Fruit fly (Drosophila melanogaster) whole organism, embryonic: ENCODE measurements around the gene AlaRS.

Experiments used
- Abd-B ChIP-seq: fragments of 200-800 bp; sonication (Bioruptor generic); optimal IDR thresholded peaks from 2 replicates; lab custom pipeline; 2018; ENCODE audit warnings: missing biosample characterization, mild to moderate bottlenecking, missing genetic modification characterization, moderate library complexity
- Atf-2 ChIP-seq: fragments of 200-800 bp; sonication (Bioruptor generic); optimal IDR thresholded peaks from 2 replicates; lab custom pipeline; 2016; ENCODE audit warnings: missing biosample characterization, missing genetic modification characterization
- Atf3 ChIP-seq: fragments of 200-800 bp; sonication (Bioruptor generic); optimal IDR thresholded peaks from 3 replicates; lab custom pipeline; 2016; ENCODE audit warnings: missing biosample characterization, missing genetic modification characterization
- B-H2 ChIP-seq: fragments of 200-800 bp; sonication (Bioruptor generic); optimal IDR thresholded peaks from 2 replicates; lab custom pipeline; 2018; ENCODE audit warnings: missing biosample characterization, mild to moderate bottlenecking, missing genetic modification characterization
- BEAF-32 ChIP-seq: fragments of 200-800 bp; sonication (Bioruptor generic); optimal IDR thresholded peaks from 3 replicates; lab custom pipeline; 2017; ENCODE audit warnings: missing biosample characterization, missing genetic modification characterization, mild to moderate bottlenecking, moderate library complexity, missing genetic modification reagents
- CG10209 ChIP-seq: fragments of 200-800 bp; sonication (Bioruptor generic); optimal IDR thresholded peaks from 3 replicates; lab custom pipeline; 2017; ENCODE audit warnings: missing biosample characterization, mild to moderate bottlenecking, missing genetic modification characterization, missing genetic modification reagents
- CG1024 ChIP-seq: fragments of 200-800 bp; sonication (Bioruptor generic); IDR thresholded peaks from 2 replicates; pipeline ENCODE4 v1.3.6; 2022; ENCODE audit warnings: missing biosample characterization, missing genetic modification characterization
- CG11247 ChIP-seq: fragments of 200-800 bp; sonication (Bioruptor generic); IDR thresholded peaks from 2 replicates; pipeline ENCODE4 v1.3.6; 2022; ENCODE audit warnings: missing biosample characterization, missing genetic modification characterization
- CG12071 ChIP-seq: fragments of 200-800 bp; sonication (Bioruptor generic); optimal IDR thresholded peaks from 3 replicates; lab custom pipeline; 2018; ENCODE audit warnings: missing biosample characterization, mild to moderate bottlenecking, missing genetic modification characterization
- CG13894 ChIP-seq: fragments of 200-800 bp; sonication (Bioruptor generic); optimal IDR thresholded peaks from 3 replicates; lab custom pipeline; 2018; ENCODE audit warnings: missing biosample characterization, mild to moderate bottlenecking, missing genetic modification characterization, moderate library complexity
- CG14014 ChIP-seq: fragments of 200-800 bp; sonication (Bioruptor generic); IDR thresholded peaks from 2 replicates; pipeline ENCODE4 v1.3.6; 2022; ENCODE audit warnings: missing biosample characterization, missing genetic modification characterization
- CG14441 ChIP-seq: fragments of 200-800 bp; sonication (Bioruptor generic); IDR thresholded peaks from 2 replicates; pipeline ENCODE4 v1.3.6; 2022; ENCODE audit warnings: missing biosample characterization, missing genetic modification characterization
- CG14667 ChIP-seq: fragments of 200-800 bp; sonication (Bioruptor generic); IDR thresholded peaks from 2 replicates; pipeline ENCODE4 v1.3.6; 2022; ENCODE audit warnings: missing biosample characterization, missing genetic modification characterization
- CG15514 ChIP-seq: fragments of 200-800 bp; sonication (Bioruptor generic); optimal IDR thresholded peaks from 3 replicates; lab custom pipeline; 2017; ENCODE audit warnings: missing biosample characterization, missing genetic modification characterization, mild to moderate bottlenecking, moderate library complexity, missing genetic modification reagents
- CG1603 ChIP-seq: fragments of 200-800 bp; sonication (Bioruptor generic); optimal IDR thresholded peaks from 2 replicates; lab custom pipeline; 2019; ENCODE audit warnings: missing biosample characterization, mild to moderate bottlenecking, missing genetic modification characterization, moderate library complexity
- CG17359 ChIP-seq: fragments of 200-800 bp; sonication (Bioruptor generic); optimal IDR thresholded peaks from 3 replicates; lab custom pipeline; 2018; ENCODE audit warnings: missing biosample characterization, mild to moderate bottlenecking, missing genetic modification characterization, moderate library complexity
- CG17568 ChIP-seq: fragments of 200-800 bp; sonication (Bioruptor generic); optimal IDR thresholded peaks from 2 replicates; lab custom pipeline; 2018; ENCODE audit warnings: missing biosample characterization, mild to moderate bottlenecking, missing genetic modification characterization, moderate library complexity
- CG18619 ChIP-seq: fragments of 200-800 bp; sonication (Bioruptor generic); optimal IDR thresholded peaks from 3 replicates; lab custom pipeline; 2017; ENCODE audit warnings: missing biosample characterization, mild to moderate bottlenecking, missing genetic modification characterization
- CG2202 ChIP-seq: fragments of 200-800 bp; sonication (Bioruptor generic); optimal IDR thresholded peaks from 2 replicates; lab custom pipeline; 2018; ENCODE audit warnings: missing biosample characterization, mild to moderate bottlenecking, missing genetic modification characterization
- CG2875 ChIP-seq: fragments of 200-800 bp; sonication (Bioruptor generic); optimal IDR thresholded peaks from 2 replicates; lab custom pipeline; 2017; ENCODE audit warnings: missing biosample characterization, mild to moderate bottlenecking, missing genetic modification characterization, missing genetic modification reagents
- CG32532 ChIP-seq: fragments of 200-800 bp; sonication (Bioruptor generic); IDR thresholded peaks from 2 replicates; pipeline ENCODE4 v1.3.6; 2022; ENCODE audit warnings: missing biosample characterization, missing genetic modification characterization
- CG6689 ChIP-seq: fragments of 200-800 bp; sonication (Bioruptor generic); IDR thresholded peaks from 2 replicates; pipeline ENCODE4 v1.3.6; 2022; ENCODE audit warnings: missing biosample characterization, missing genetic modification characterization
- CG8359 ChIP-seq: fragments of 200-800 bp; sonication (Bioruptor generic); optimal IDR thresholded peaks from 2 replicates; lab custom pipeline; 2017; ENCODE audit warnings: missing biosample characterization, mild to moderate bottlenecking, missing genetic modification characterization, borderline replicate concordance
- Camta ChIP-seq: fragments of 200-800 bp; sonication (Bioruptor generic); optimal IDR thresholded peaks from 2 replicates; lab custom pipeline; 2016; ENCODE audit warnings: missing biosample characterization, missing genetic modification characterization
- Chrac-16 ChIP-seq: fragments of 200-800 bp; sonication (Bioruptor generic); optimal IDR thresholded peaks from 3 replicates; lab custom pipeline; 2016; ENCODE audit warnings: missing biosample characterization, missing genetic modification characterization
- D ChIP-seq, 2 experiments: fragments of 200-800 bp in 1 of 2; fragments of >200 bp in 1 of 2; sonication (Bioruptor generic) in 1 of 2; optimal IDR thresholded peaks; 2 replicates in 1 of 2; 3 replicates in 1 of 2; lab custom pipeline; 2017; ENCODE audit warnings: mild to moderate bottlenecking in 1 of 2, missing biosample characterization in 1 of 2, missing genetic modification characterization in 1 of 2, missing genetic modification reagents in 1 of 2
- Deaf1 ChIP-seq: fragments of 200-800 bp; optimal IDR thresholded peaks from 3 replicates; lab custom pipeline; 2019; ENCODE audit warnings: missing biosample characterization, mild to moderate bottlenecking, missing genetic modification characterization, moderate library complexity
- Dek ChIP-seq: fragments of 200-800 bp; sonication (Bioruptor generic); optimal IDR thresholded peaks from 3 replicates; lab custom pipeline; 2019; ENCODE audit warnings: missing biosample characterization, mild to moderate bottlenecking, missing genetic modification characterization, moderate library complexity
- Dip2 ChIP-seq: fragments of 200-800 bp; sonication (Bioruptor generic); IDR thresholded peaks from 2 replicates; pipeline ENCODE4 v1.3.6; 2022; ENCODE audit warnings: missing biosample characterization, missing genetic modification characterization
- Doc2 ChIP-seq: fragments of 200-800 bp; sonication (Bioruptor generic); IDR thresholded peaks from 2 replicates; pipeline ENCODE4 v1.3.6; 2022; ENCODE audit warnings: missing biosample characterization, missing genetic modification characterization
- HmgD ChIP-seq: fragments of 200-800 bp; sonication (Bioruptor generic); optimal IDR thresholded peaks from 3 replicates; lab custom pipeline; 2016; ENCODE audit warnings: missing biosample characterization, missing genetic modification characterization
- Hr39 ChIP-seq: fragments of >200 bp; optimal IDR thresholded peaks from 2 replicates; lab custom pipeline; 2017
- Nf-YB ChIP-seq: fragments of 200-800 bp; sonication (Bioruptor generic); optimal IDR thresholded peaks from 3 replicates; lab custom pipeline; 2019; ENCODE audit warnings: missing biosample characterization, mild to moderate bottlenecking, missing genetic modification characterization, moderate library complexity
- Nf-YC ChIP-seq: fragments of 200-800 bp; optimal IDR thresholded peaks from 3 replicates; lab custom pipeline; 2019; ENCODE audit warnings: missing biosample characterization, mild to moderate bottlenecking, missing genetic modification characterization, moderate library complexity
- Optix ChIP-seq: fragments of 200-800 bp; sonication (Bioruptor generic); IDR thresholded peaks from 3 replicates; pipeline ENCODE4 v1.3.6; 2022; ENCODE audit warnings: missing biosample characterization, missing genetic modification characterization
- Side ChIP-seq: fragments of 200-800 bp; sonication (Bioruptor generic); optimal IDR thresholded peaks from 2 replicates; lab custom pipeline; 2016; ENCODE audit warnings: missing biosample characterization, missing genetic modification characterization
- Sox102F ChIP-seq: fragments of 200-800 bp; sonication (Bioruptor generic); optimal IDR thresholded peaks from 2 replicates; lab custom pipeline; 2018; ENCODE audit warnings: missing biosample characterization, mild to moderate bottlenecking, missing genetic modification characterization, moderate library complexity
- Spps ChIP-seq: fragments of 200-800 bp; sonication (Bioruptor generic); optimal IDR thresholded peaks from 2 replicates; lab custom pipeline; 2018; ENCODE audit warnings: missing biosample characterization, mild to moderate bottlenecking, missing genetic modification characterization
- bcd ChIP-seq: fragments of 200-800 bp; sonication (Bioruptor generic); optimal IDR thresholded peaks from 2 replicates; lab custom pipeline; 2017; ENCODE audit warnings: missing biosample characterization, mild to moderate bottlenecking, missing genetic modification characterization
- br ChIP-seq: fragments of >200 bp; optimal IDR thresholded peaks from 2 replicates; lab custom pipeline; 2017
- chif ChIP-seq, 2 experiments: fragments of 200-800 bp; sonication (Bioruptor generic); optimal IDR thresholded peaks; 3 replicates each; lab custom pipeline; 2016; ENCODE audit warnings: missing biosample characterization in 2 of 2, missing genetic modification characterization in 2 of 2
- chinmo ChIP-seq: fragments of 200-800 bp; sonication (Bioruptor generic); IDR thresholded peaks from 4 replicates; pipeline ENCODE4 v1.3.6; 2022; ENCODE audit warnings: missing biosample characterization, missing genetic modification characterization; ENCODE audit not compliant: partially characterized antibody
- en ChIP-seq: fragments of 200-800 bp; sonication (Bioruptor generic); optimal IDR thresholded peaks from 2 replicates; lab custom pipeline; 2016; ENCODE audit warnings: missing biosample characterization, missing genetic modification characterization
- exex ChIP-seq: fragments of 200-800 bp; sonication (Bioruptor generic); optimal IDR thresholded peaks from 4 replicates; lab custom pipeline; 2018; ENCODE audit warnings: missing biosample characterization, mild to moderate bottlenecking, missing genetic modification characterization, moderate library complexity
- fd102C ChIP-seq: fragments of 200-800 bp; sonication (Bioruptor generic); optimal IDR thresholded peaks from 2 replicates; lab custom pipeline; 2018; ENCODE audit warnings: missing biosample characterization, mild to moderate bottlenecking, missing genetic modification characterization, moderate library complexity
- gsb ChIP-seq: fragments of 200-800 bp; sonication (Bioruptor generic); IDR thresholded peaks from 2 replicates; pipeline ENCODE4 v1.3.6; 2022; ENCODE audit warnings: missing biosample characterization, missing genetic modification characterization
- klu ChIP-seq: fragments of 200-800 bp; sonication (Bioruptor generic); IDR thresholded peaks from 2 replicates; pipeline ENCODE4 v1.3.6; 2022; ENCODE audit warnings: missing biosample characterization, missing genetic modification characterization
- nom ChIP-seq: fragments of 200-800 bp; sonication (Bioruptor generic); optimal IDR thresholded peaks from 2 replicates; lab custom pipeline; 2017; ENCODE audit warnings: missing biosample characterization, missing genetic modification characterization, mild to moderate bottlenecking, moderate library complexity, missing genetic modification reagents
- run ChIP-seq: fragments of 200-800 bp; sonication (Bioruptor generic); optimal IDR thresholded peaks from 3 replicates; lab custom pipeline; 2018; ENCODE audit warnings: missing biosample characterization, mild to moderate bottlenecking, missing genetic modification characterization
- trem ChIP-seq: fragments of 200-800 bp; optimal IDR thresholded peaks from 3 replicates; lab custom pipeline; 2019; ENCODE audit warnings: missing biosample characterization, mild to moderate bottlenecking, missing genetic modification characterization, moderate library complexity

Gene AlaRS

dm6 chr2L:8384108-8384601 is 2.6 kb upstream of the AlaRS start, which contains the start of the genes Dad1 and CG13384 (continued):
- no peak for TF ChIP-seq Hr39
- TF ChIP-seq CG18619 (GFP tag; lab: Kevin White, UChicago), result peak; percentile 93
- peak; percentile 0 for TF ChIP-seq HmgD
- peak; percentile 96 for TF ChIP-seq Dek (tag; lab: Kevin White, UChicago)
- no peak for TF ChIP-seq chinmo (GFP tag; lab: Robert Waterston, UW)
- TF ChIP-seq CG14441, result peak; percentile 87
- peak; percentile 96 for TF ChIP-seq CG32532
- peak; percentile 89 for TF ChIP-seq CG15514 (GFP tag; lab: Kevin White, UChicago)
- peak; percentile 93 for TF ChIP-seq trem (tag; lab: Kevin White, UChicago)
- TF ChIP-seq CG13894 (tag; lab: Kevin White, UChicago), result peak; percentile 96
- peak; percentile 33 for TF ChIP-seq CG1603
- TF ChIP-seq en (GFP tag; lab: Kevin White, UChicago), result no peak
- TF ChIP-seq CG14667 (GFP tag; lab: Robert Waterston, UW), result peak; percentile 90
- TF ChIP-seq Side (GFP tag; lab: Kevin White, UChicago), result no peak
- peak; percentile 92 for TF ChIP-seq bcd (GFP tag; lab: Kevin White, UChicago)
- peak; percentile 96 for TF ChIP-seq B-H2 (GFP tag; lab: Kevin White, UChicago)
- TF ChIP-seq Nf-YB (GFP tag; lab: Kevin White, UChicago), result peak; percentile 81
- TF ChIP-seq chif (GFP tag; optimal IDR thresholded peaks at IDR 0.05; lab: Kevin White, UChicago), result peak; percentile 46 to 74
- TF ChIP-seq CG17359 (tag; lab: Kevin White, UChicago), result peak; percentile 92
- TF ChIP-seq Deaf1 (tag; lab: Kevin White, UChicago), result peak; percentile 79
- peak; percentile 21 for TF ChIP-seq Atf-2 (GFP tag; lab: Kevin White, UChicago)
- no peak for TF ChIP-seq D (optimal IDR thresholded peaks at IDR 0.05; lab: Kevin White, UChicago)
- TF ChIP-seq D (GFP tag; optimal IDR thresholded peaks at IDR 0.05; lab: Kevin White, UChicago), result peak; percentile 81
- TF ChIP-seq CG11247, result peak; percentile 86
- TF ChIP-seq Abd-B (GFP tag; lab: Kevin White, UChicago), result peak; percentile 94
- TF ChIP-seq Camta (GFP tag; lab: Kevin White, UChicago), result peak; percentile 56
- TF ChIP-seq klu (GFP tag; lab: Robert Waterston, UW), result peak; percentile 89
- peak; percentile 10 for TF ChIP-seq CG12071
- peak; percentile 91 for TF ChIP-seq Nf-YC (tag; lab: Kevin White, UChicago)
- no peak for TF ChIP-seq br (lab: Kevin White, UChicago)
- TF ChIP-seq Doc2 (GFP tag; lab: Robert Waterston, UW), result 0 out of 2 replicates have a peak, but pooled peaks have one; percentile 22
- TF ChIP-seq fd102C (GFP tag; lab: Kevin White, UChicago), result peak; percentile 55
- peak; percentile 92 for TF ChIP-seq CG10209 (GFP tag; lab: Kevin White, UChicago)
- TF ChIP-seq run, result peak; percentile 83
- peak; percentile 78 for TF ChIP-seq gsb (GFP tag; lab: Robert Waterston, UW)
- peak; percentile 81 for TF ChIP-seq CG2202 (tag; lab: Kevin White, UChicago)
- peak; percentile 51 for TF ChIP-seq CG8359 (GFP tag; lab: Kevin White, UChicago)
- no peak for TF ChIP-seq Optix (GFP tag; lab: Robert Waterston, UW)
- peak; percentile 94 for TF ChIP-seq CG6689 (GFP tag; lab: Robert Waterston, UW)
- peak; percentile 60; the same call in 1 of the 2 replicates for TF ChIP-seq CG1024 (GFP tag; lab: Robert Waterston, UW)
- TF ChIP-seq exex (tag; lab: Kevin White, UChicago), result peak; percentile 90
- TF ChIP-seq Spps (tag; lab: Kevin White, UChicago), result peak; percentile 82
- peak; percentile 68 for TF ChIP-seq BEAF-32 (GFP tag; lab: Kevin White, UChicago)
- peak; percentile 66 for TF ChIP-seq CG2875 (GFP tag; lab: Kevin White, UChicago)
- TF ChIP-seq Sox102F (GFP tag; lab: Kevin White, UChicago), result peak; percentile 91
- TF ChIP-seq Atf3 (GFP tag; lab: Kevin White, UChicago), result peak; percentile 16
- TF ChIP-seq Dip2 (GFP tag; lab: Robert Waterston, UW), result 0 out of 2 replicates have a peak, but pooled peaks have one; percentile 35
- peak; percentile 91 for TF ChIP-seq Chrac-16 (GFP tag; lab: Kevin White, UChicago)
- peak; percentile 76 for TF ChIP-seq CG17568 (GFP tag; lab: Kevin White, UChicago)
- peak; percentile 84 for TF ChIP-seq nom
- peak; percentile 94 for TF ChIP-seq CG14014 (GFP tag; lab: Robert Waterston, UW)
